Worm (Caenorhabditis elegans) whole organism, midembryonic: ENCODE data around the gene twk-7.

Experiments used
- flt-1 ChIP-seq: fragments of 200-800 bp; sonication (Bioruptor generic); IDR thresholded peaks from 2 replicates; pipeline ENCODE4 v1.3.6; 2022; ENCODE audit warnings: missing genetic modification characterization, missing compliant biosample characterization
- klf-2 ChIP-seq: fragments of 200-800 bp; sonication (Bioruptor generic); conservative IDR thresholded peaks from 2 replicates; pipeline ENCODE4 v1.3.6; 2022; ENCODE audit warnings: missing genetic modification reagents, missing genetic modification characterization, missing compliant biosample characterization
- med-1 ChIP-seq: sonication (generic microtip); optimal IDR thresholded peaks from 2 replicates; lab custom pipeline; 2017; ENCODE audit warnings: missing genetic modification characterization, mild to moderate bottlenecking, missing compliant biosample characterization, antibody characterized with exemption, missing genetic modification reagents; ENCODE audit not compliant: insufficient read depth
- ref-1 ChIP-seq: fragments of 200-800 bp; sonication (Bioruptor generic); conservative IDR thresholded peaks from 2 replicates; pipeline ENCODE4 v1.3.6; 2022; ENCODE audit warnings: missing genetic modification reagents, missing genetic modification characterization, missing compliant biosample characterization
- tab-1 ChIP-seq: fragments of 200-800 bp; sonication (Bioruptor generic); IDR thresholded peaks from 2 replicates; pipeline ENCODE4 v1.3.6; 2022; ENCODE audit warnings: missing genetic modification characterization, missing compliant biosample characterization
- ztf-23 ChIP-seq: fragments of 200-800 bp; sonication (Bioruptor generic); IDR thresholded peaks from 2 replicates; pipeline ENCODE4 v1.3.6; 2022; ENCODE audit warnings: missing genetic modification reagents, missing genetic modification characterization, missing compliant biosample characterization
- ztf-29 ChIP-seq: fragments of 200-800 bp; sonication (Bioruptor generic); IDR thresholded peaks from 2 replicates; pipeline ENCODE4 v1.3.6; 2022; ENCODE audit warnings: missing genetic modification reagents, missing genetic modification characterization, missing compliant biosample characterization

DNA sequence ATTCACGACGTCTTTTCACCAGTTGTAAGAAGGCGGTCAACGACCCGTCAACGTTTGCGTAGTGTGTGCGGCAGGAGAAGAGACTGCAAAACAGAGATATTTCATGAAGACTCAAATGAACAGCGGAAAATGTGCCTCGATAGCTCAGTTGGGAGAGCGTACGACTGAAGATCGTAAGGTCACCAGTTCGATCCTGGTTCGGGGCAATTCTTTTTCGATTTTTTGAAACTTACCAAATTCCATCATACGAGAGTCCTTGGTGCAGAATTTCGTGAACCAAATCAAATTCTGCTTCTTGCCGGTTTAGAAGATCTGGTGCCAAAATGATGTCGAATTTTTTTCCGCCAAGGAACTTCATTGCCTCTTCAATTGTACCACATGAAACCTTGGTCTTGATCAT lies 9.4 kb upstream of the twk-7 start:
- peak; percentile 45; the same call in 1 of the 2 replicates for TF ChIP-seq ref-1 (GFP tag; lab: Robert Waterston, UW)
- peak; percentile 24 for TF ChIP-seq med-1
- TF ChIP-seq ztf-23 (GFP tag; lab: Robert Waterston, UW) = peak; percentile 75
- TF ChIP-seq tab-1 (GFP tag; lab: Robert Waterston, UW) = peak; percentile 79; the same call in 1 of the 2 replicates
- TF ChIP-seq ztf-29 = peak; percentile 62; the same call in 1 of the 2 replicates
- TF ChIP-seq flt-1 (GFP tag; lab: Robert Waterston, UW) = peak; percentile 85
- TF ChIP-seq klf-2 (GFP tag; lab: Robert Waterston, UW) = peak; percentile 69; the same call in 1 of the 2 replicates
